Fruit fly (Drosophila melanogaster) whole organism, prepupa: ENCODE results near the gene CG5026.

Experiments
- Blimp-1 ChIP-seq: fragments of 200-800 bp; sonication (Bioruptor generic); optimal IDR thresholded peaks from 3 replicates; lab custom pipeline; 2017; ENCODE audit warnings: missing biosample characterization, missing genetic modification characterization, mild to moderate bottlenecking, moderate library complexity, missing genetic modification reagents
- CG10631 ChIP-seq: fragments of 200-800 bp; sonication (Bioruptor generic); optimal IDR thresholded peaks from 2 replicates; lab custom pipeline; 2016; ENCODE audit warnings: missing biosample characterization, missing genetic modification characterization
- CG10669 ChIP-seq: fragments of 200-800 bp; sonication (Bioruptor generic); optimal IDR thresholded peaks from 3 replicates; lab custom pipeline; 2018; ENCODE audit warnings: missing biosample characterization, mild to moderate bottlenecking, missing genetic modification characterization, moderate library complexity
- CG11294 ChIP-seq: fragments of 200-800 bp; sonication (Bioruptor generic); IDR thresholded peaks from 2 replicates; pipeline ENCODE4 v1.3.6; 2022; ENCODE audit warnings: missing biosample characterization, missing genetic modification characterization
- CG11902 ChIP-seq: fragments of 200-800 bp; sonication (Bioruptor generic); optimal IDR thresholded peaks from 3 replicates; lab custom pipeline; 2016; ENCODE audit warnings: missing biosample characterization, missing genetic modification characterization
- CG15336 ChIP-seq: fragments of 200-800 bp; sonication (Bioruptor generic); IDR thresholded peaks from 2 replicates; pipeline ENCODE4 v1.3.6; 2022; ENCODE audit warnings: missing biosample characterization, missing genetic modification characterization
- CG1621 ChIP-seq: fragments of 200-800 bp; sonication (Bioruptor generic); optimal IDR thresholded peaks from 3 replicates; lab custom pipeline; 2018; ENCODE audit warnings: missing biosample characterization, mild to moderate bottlenecking, missing genetic modification characterization
- CG16779 ChIP-seq: fragments of 200-800 bp; sonication (Bioruptor generic); optimal IDR thresholded peaks from 3 replicates; lab custom pipeline; 2017; ENCODE audit warnings: missing biosample characterization, mild to moderate bottlenecking, missing genetic modification characterization
- CG3032 ChIP-seq: fragments of 200-800 bp; optimal IDR thresholded peaks from 2 replicates; lab custom pipeline; 2019; ENCODE audit warnings: missing biosample characterization, mild to moderate bottlenecking, missing genetic modification characterization, moderate library complexity
- CG31627 ChIP-seq: fragments of 200-800 bp; sonication (Bioruptor generic); optimal IDR thresholded peaks from 3 replicates; lab custom pipeline; 2016; ENCODE audit warnings: missing biosample characterization, missing genetic modification characterization
- CG32006 ChIP-seq: fragments of 200-800 bp; sonication (Bioruptor generic); optimal IDR thresholded peaks from 3 replicates; lab custom pipeline; 2017; ENCODE audit warnings: missing biosample characterization, mild to moderate bottlenecking, missing genetic modification characterization
- CG3919 ChIP-seq: fragments of 200-800 bp; sonication (Bioruptor generic); optimal IDR thresholded peaks from 3 replicates; lab custom pipeline; 2016; ENCODE audit warnings: missing biosample characterization, missing genetic modification characterization
- CG4318 ChIP-seq: fragments of 200-800 bp; sonication (Bioruptor generic); optimal IDR thresholded peaks from 3 replicates; lab custom pipeline; 2017; ENCODE audit warnings: missing biosample characterization, mild to moderate bottlenecking, missing genetic modification characterization
- CG6163 ChIP-seq: fragments of 200-800 bp; sonication (Bioruptor generic); IDR thresholded peaks from 3 replicates; pipeline ENCODE4 v1.3.6; 2022; ENCODE audit warnings: missing biosample characterization, missing genetic modification characterization
- CG6792 ChIP-seq: fragments of 200-800 bp; sonication (Bioruptor generic); optimal IDR thresholded peaks from 3 replicates; lab custom pipeline; 2016; ENCODE audit warnings: missing biosample characterization, missing genetic modification characterization
- CG6808 ChIP-seq: fragments of 200-800 bp; sonication (Bioruptor generic); optimal IDR thresholded peaks from 3 replicates; lab custom pipeline; 2017; ENCODE audit warnings: missing biosample characterization, missing genetic modification characterization, mild to moderate bottlenecking, moderate library complexity, missing genetic modification reagents
- CG6854 ChIP-seq: fragments of 200-800 bp; sonication (Bioruptor generic); optimal IDR thresholded peaks from 2 replicates; lab custom pipeline; 2017; ENCODE audit warnings: missing biosample characterization, mild to moderate bottlenecking, missing genetic modification characterization
- CG8632 ChIP-seq: fragments of 200-800 bp; sonication (Bioruptor generic); optimal IDR thresholded peaks from 3 replicates; lab custom pipeline; 2016; ENCODE audit warnings: missing biosample characterization, missing genetic modification characterization
- Eip78C ChIP-seq: fragments of 200-800 bp; sonication (Bioruptor generic); peaks from one replicate; lab custom pipeline; 2016; ENCODE audit warnings: missing biosample characterization, missing genetic modification characterization
- Eip93F ChIP-seq: fragments of 200-800 bp; sonication (Bioruptor generic); optimal IDR thresholded peaks from 2 replicates; lab custom pipeline; 2016; ENCODE audit warnings: missing biosample characterization, mild to moderate bottlenecking, missing genetic modification characterization
- Ets21C ChIP-seq: fragments of 200-800 bp; sonication (Bioruptor generic); optimal IDR thresholded peaks from 3 replicates; lab custom pipeline; 2016; ENCODE audit warnings: missing biosample characterization, missing genetic modification characterization
- Gug ChIP-seq: fragments of 200-800 bp; sonication (Bioruptor generic); IDR thresholded peaks from 2 replicates; pipeline ENCODE4 v1.3.6; 2022; ENCODE audit warnings: missing biosample characterization, missing genetic modification characterization
- Hr38 ChIP-seq: sonication (Bioruptor generic); optimal IDR thresholded peaks from 2 replicates; lab custom pipeline; 2016; ENCODE audit warnings: missing biosample characterization, missing genetic modification characterization
- Hr39 ChIP-seq: fragments of 200-800 bp; sonication (Bioruptor generic); optimal IDR thresholded peaks from 2 replicates; lab custom pipeline; 2016; ENCODE audit warnings: missing biosample characterization, missing genetic modification characterization
- Lpt ChIP-seq: fragments of 200-800 bp; sonication (Bioruptor generic); optimal IDR thresholded peaks from 3 replicates; lab custom pipeline; 2016; ENCODE audit warnings: missing biosample characterization, missing genetic modification characterization
- OdsH ChIP-seq: fragments of 200-800 bp; sonication (Bioruptor generic); optimal IDR thresholded peaks from 3 replicates; lab custom pipeline; 2016; ENCODE audit warnings: missing biosample characterization, missing genetic modification characterization
- Smox ChIP-seq: fragments of 200-800 bp; sonication (Bioruptor generic); optimal IDR thresholded peaks from 3 replicates; lab custom pipeline; 2016; ENCODE audit warnings: missing biosample characterization, missing genetic modification characterization
- Sox102F ChIP-seq: fragments of 200-800 bp; sonication (Bioruptor generic); optimal IDR thresholded peaks from 2 replicates; lab custom pipeline; 2016; ENCODE audit warnings: missing biosample characterization, mild to moderate bottlenecking, missing genetic modification characterization
- Sox15 ChIP-seq: fragments of 200-800 bp; sonication (Bioruptor generic); optimal IDR thresholded peaks from 3 replicates; lab custom pipeline; 2016; ENCODE audit warnings: missing biosample characterization, missing genetic modification characterization
- achi ChIP-seq: fragments of 200-800 bp; sonication (Bioruptor generic); optimal IDR thresholded peaks from 3 replicates; lab custom pipeline; 2016; ENCODE audit warnings: missing biosample characterization, missing genetic modification characterization
- acj6 ChIP-seq: fragments of 200-800 bp; sonication (Bioruptor generic); optimal IDR thresholded peaks from 3 replicates; lab custom pipeline; 2016; ENCODE audit warnings: missing biosample characterization, missing genetic modification characterization
- esn ChIP-seq: fragments of 200-800 bp; sonication (Bioruptor generic); optimal IDR thresholded peaks from 2 replicates; lab custom pipeline; 2016; ENCODE audit warnings: missing biosample characterization, mild to moderate bottlenecking, missing genetic modification characterization, moderate library complexity
- fd59A ChIP-seq: fragments of 200-800 bp; sonication (Bioruptor generic); optimal IDR thresholded peaks from 2 replicates; lab custom pipeline; 2017; ENCODE audit warnings: missing biosample characterization, mild to moderate bottlenecking, missing genetic modification characterization, missing genetic modification reagents
- fkh ChIP-seq: fragments of 200-800 bp; sonication (Bioruptor generic); optimal IDR thresholded peaks from 3 replicates; lab custom pipeline; 2017; ENCODE audit warnings: missing biosample characterization, mild to moderate bottlenecking, missing genetic modification characterization, moderate library complexity
- lz ChIP-seq: fragments of 200-800 bp; sonication (Bioruptor generic); optimal IDR thresholded peaks from 3 replicates; lab custom pipeline; 2016; ENCODE audit warnings: missing biosample characterization, missing genetic modification characterization
- net ChIP-seq: fragments of 200-800 bp; sonication (Bioruptor generic); optimal IDR thresholded peaks from 3 replicates; lab custom pipeline; 2016; ENCODE audit warnings: missing biosample characterization, missing genetic modification characterization
- pdm3 ChIP-seq: fragments of 200-800 bp; sonication (Bioruptor generic); optimal IDR thresholded peaks from 3 replicates; lab custom pipeline; 2016; ENCODE audit warnings: missing biosample characterization, missing genetic modification characterization
- salr ChIP-seq, 2 experiments: fragments of 200-800 bp; sonication (Bioruptor generic); optimal IDR thresholded peaks; 3 replicates each; lab custom pipeline; 2016 to 2018; ENCODE audit warnings: missing biosample characterization in 2 of 2, missing genetic modification characterization in 2 of 2, mild to moderate bottlenecking in 1 of 2
- ss ChIP-seq, 2 experiments: fragments of 200-800 bp; sonication (Bioruptor generic); optimal IDR thresholded peaks; 2 replicates in 1 of 2; 3 replicates in 1 of 2; lab custom pipeline; 2017 to 2018; ENCODE audit warnings: mild to moderate bottlenecking in 2 of 2, missing biosample characterization in 2 of 2, missing genetic modification characterization in 2 of 2, moderate library complexity in 1 of 2
- svp ChIP-seq: fragments of 200-800 bp; sonication (Bioruptor generic); peaks from one replicate; lab custom pipeline; 2016; ENCODE audit warnings: missing biosample characterization, missing genetic modification characterization
- vri ChIP-seq: fragments of 200-800 bp; sonication (Bioruptor generic); optimal IDR thresholded peaks from 3 replicates; lab custom pipeline; 2016; ENCODE audit warnings: missing biosample characterization, mild to moderate bottlenecking, missing genetic modification characterization

CG5026 gene

DNA sequence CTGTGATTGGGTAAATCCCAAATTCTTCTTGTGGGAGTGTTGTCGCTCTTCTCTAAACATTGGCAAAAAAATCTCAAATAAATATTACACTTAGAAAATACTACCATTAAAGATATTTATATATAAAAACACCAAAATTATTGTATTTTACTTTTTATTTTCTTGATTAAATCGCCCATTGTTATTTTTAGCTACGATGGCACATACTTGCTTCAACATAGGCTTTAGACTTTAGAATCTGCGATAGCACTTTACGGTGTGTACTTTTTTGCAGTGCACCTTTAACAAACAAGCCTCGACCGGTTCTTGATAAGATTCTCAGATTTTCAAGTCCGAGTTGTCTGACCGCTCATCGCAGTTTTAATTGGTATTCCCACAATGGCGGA is 13.7 kb upstream of the CG5026 start, which contains the start of gene GNBP3 (continued):
- TF ChIP-seq CG6792 (peak; percentile 93), Eip93F (GFP tag; lab: Kevin White, UChicago) (peak; percentile 97), Lpt (GFP tag; lab: Kevin White, UChicago) (peak; percentile 84), Sox102F (GFP tag; lab: Kevin White, UChicago) (peak; percentile 98), CG3919 (peak; percentile 95), vri (GFP tag; lab: Kevin White, UChicago) (peak; percentile 94), pdm3 (GFP tag; lab: Kevin White, UChicago) (no peak), CG4318 (no peak), CG16779 (tag; lab: Kevin White, UChicago) (peak; percentile 87), CG6854 (GFP tag; lab: Kevin White, UChicago) (peak; percentile 95), lz (peak; percentile 95), acj6 (GFP tag; lab: Kevin White, UChicago) (peak; percentile 91), fkh (GFP tag; lab: Kevin White, UChicago) (peak; percentile 66), CG8632 (GFP tag; lab: Kevin White, UChicago) (peak; percentile 89), Smox (peak; percentile 94), Gug (GFP tag; lab: Robert Waterston, UW) (peak; percentile 77), Blimp-1 (peak; percentile 86), CG10669 (GFP tag; lab: Kevin White, UChicago) (peak; percentile 89), salr (GFP tag; optimal IDR thresholded peaks at IDR 0.05; lab: Kevin White, UChicago) (peak; percentile 76 to 79), esn (GFP tag; lab: Kevin White, UChicago) (peak; percentile 97), CG11294 (no peak; the same call in 1 of the 2 replicates), CG1621 (tag; lab: Kevin White, UChicago) (peak; percentile 87), Ets21C (GFP tag; lab: Kevin White, UChicago) (peak; percentile 84), CG32006 (peak; percentile 92), ss (GFP tag; optimal IDR thresholded peaks at IDR 0.05; lab: Kevin White, UChicago) (peak; percentile 89 to 92), CG31627 (peak; percentile 89), OdsH (GFP tag; lab: Kevin White, UChicago) (peak; percentile 91), CG6163 (GFP tag; lab: Robert Waterston, UW) (peak; percentile 97), CG15336 (peak; percentile 90)

DNA sequence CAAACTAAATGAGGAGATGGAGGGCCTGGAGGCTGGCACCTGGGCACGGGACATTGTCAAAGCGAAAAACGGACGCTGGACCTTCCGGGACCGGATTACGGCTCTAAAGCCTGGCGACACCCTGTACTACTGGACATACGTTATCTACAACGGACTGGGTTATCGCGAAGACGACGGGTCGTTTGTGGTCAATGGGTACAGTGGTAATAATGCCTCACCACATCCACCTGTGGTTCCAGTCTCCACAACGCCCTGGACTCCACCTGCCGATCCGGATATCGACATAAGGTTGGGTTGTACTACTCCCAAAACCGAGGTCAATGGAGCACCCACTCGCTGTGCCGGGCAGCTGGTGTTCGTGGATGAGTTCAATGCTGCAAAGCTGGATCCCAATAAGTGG is 13.1 kb upstream of the CG5026 start:
- TF ChIP-seq svp (GFP tag; lab: Kevin White, UChicago) (peak; percentile 92), fkh (GFP tag; lab: Kevin White, UChicago) (no peak)
- TF ChIP-seq, all 60 proteins: peak for 1

DNA sequence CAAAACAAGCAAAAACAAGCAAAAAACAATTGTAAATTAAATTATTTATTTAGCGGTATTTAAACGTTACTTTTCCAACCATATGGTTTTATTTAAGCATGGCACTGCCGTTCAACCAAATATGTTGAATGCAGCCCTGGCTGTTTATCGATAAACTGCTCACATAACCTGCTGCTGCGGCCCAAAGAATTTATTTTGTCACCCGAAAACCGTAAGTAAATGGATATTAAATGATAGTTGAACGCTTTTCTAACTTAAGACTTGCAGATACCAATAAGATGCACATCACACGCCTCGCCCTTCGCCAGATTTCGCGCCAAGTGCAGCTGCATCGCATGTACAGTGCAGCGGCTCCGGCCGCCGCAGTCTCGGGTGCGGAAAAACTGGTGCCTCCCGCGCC is 11.7 kb upstream of the CG5026 start, which contains the start of gene mRpL12:
Gene mRpL12 (plus strand): TSS at position 123 of the 400 bp plus-strand sequence.
- TF ChIP-seq fkh (GFP tag; lab: Kevin White, UChicago) (peak; percentile 61), CG6808 (GFP tag; lab: Kevin White, UChicago) (no peak), CG16779 (tag; lab: Kevin White, UChicago) (no peak), pdm3 (GFP tag; lab: Kevin White, UChicago) (no peak), ss (GFP tag; optimal IDR thresholded peaks at IDR 0.05; lab: Kevin White, UChicago) (no peak), CG10669 (GFP tag; lab: Kevin White, UChicago) (no peak)
- TF ChIP-seq, all 60 proteins: peak for 1

DNA sequence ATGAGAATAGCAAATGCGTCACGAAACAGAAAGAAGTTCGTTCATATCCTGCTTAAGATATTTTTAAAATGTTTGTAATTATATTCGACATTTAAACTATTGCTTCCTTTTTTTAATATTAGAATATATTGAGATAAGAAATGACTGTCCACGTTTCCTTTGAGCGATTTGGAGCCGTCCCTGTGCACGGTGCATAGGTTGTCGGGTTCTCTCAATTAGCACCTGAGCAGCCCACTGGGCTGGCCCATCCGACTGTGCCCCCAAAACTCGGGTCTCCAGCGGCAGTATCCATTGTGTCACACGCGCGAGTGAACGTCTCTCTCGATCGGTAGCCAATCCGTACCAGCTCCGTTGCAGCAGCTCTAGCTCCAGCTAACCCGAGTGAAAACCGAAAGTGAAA is 9.8 kb upstream of the CG5026 start, which contains the start of gene CG13313:
Gene CG13313 (plus strand): TSS at position 301 of the 400 bp plus-strand sequence.
- no peak for TF ChIP-seq achi (GFP tag; lab: Kevin White, UChicago)
- TF ChIP-seq CG11902: no peak
- no peak for TF ChIP-seq CG3032
- TF ChIP-seq Smox: no peak
- no peak for TF ChIP-seq Eip78C (GFP tag; lab: Kevin White, UChicago)
- no peak for TF ChIP-seq vri (GFP tag; lab: Kevin White, UChicago)
- no peak for TF ChIP-seq net
- no peak for TF ChIP-seq Sox15 (GFP tag; lab: Kevin White, UChicago)
- TF ChIP-seq Hr39: no peak
- TF ChIP-seq OdsH (GFP tag; lab: Kevin White, UChicago): no peak
- TF ChIP-seq CG6792: no peak
- no peak for TF ChIP-seq CG31627
- TF ChIP-seq fd59A: no peak
- TF ChIP-seq CG10631 (GFP tag; lab: Kevin White, UChicago): no peak
- no peak for TF ChIP-seq Lpt (GFP tag; lab: Kevin White, UChicago)
- no peak for TF ChIP-seq ss (GFP tag; optimal IDR thresholded peaks at IDR 0.05; lab: Kevin White, UChicago)
- no peak for TF ChIP-seq lz
- no peak for TF ChIP-seq Hr38 (GFP tag; lab: Kevin White, UChicago)
